Fruit fly (Drosophila melanogaster) whole organism, embryonic: ENCODE results near the gene AstCC.

ENCODE experiments used
- CG17186 ChIP-seq: fragments of 200-800 bp; sonication (Bioruptor generic); optimal IDR thresholded peaks from 3 replicates; lab custom pipeline; 2017; ENCODE audit warnings: missing biosample characterization, missing genetic modification reagents, missing genetic modification characterization
- CG34376 ChIP-seq: fragments of 200-800 bp; sonication (Bioruptor generic); optimal IDR thresholded peaks from 2 replicates; lab custom pipeline; 2018; ENCODE audit warnings: missing biosample characterization, mild to moderate bottlenecking, missing genetic modification characterization
- Hr51 ChIP-seq, 2 experiments: fragments of 200-800 bp; sonication (Bioruptor generic); optimal IDR thresholded peaks; 2 replicates in 1 of 2; 3 replicates in 1 of 2; lab custom pipeline; 2016 to 2018; ENCODE audit warnings: missing biosample characterization in 2 of 2, missing genetic modification characterization in 2 of 2, mild to moderate bottlenecking in 1 of 2, moderate library complexity in 1 of 2
- Meics ChIP-seq: fragments of 200-800 bp; sonication (Bioruptor generic); optimal IDR thresholded peaks from 2 replicates; lab custom pipeline; 2017; ENCODE audit warnings: missing biosample characterization, mild to moderate bottlenecking, missing genetic modification characterization
- jumu ChIP-seq: fragments of 200-800 bp; sonication (Bioruptor generic); optimal IDR thresholded peaks from 3 replicates; lab custom pipeline; 2016; ENCODE audit warnings: missing biosample characterization, missing genetic modification characterization
- lola ChIP-seq, 3 experiments: fragments of >200 bp in 2 of 3; fragments of 200-800 bp in 1 of 3; sonication (Bioruptor generic) in 1 of 3; optimal IDR thresholded peaks; 2 replicates each; lab custom pipeline; 2017 to 2019; ENCODE audit warnings: missing biosample characterization in 3 of 3, missing genetic modification characterization in 3 of 3, mild to moderate bottlenecking in 1 of 3, moderate library complexity in 1 of 3
- lov ChIP-seq, 2 experiments: fragments of 200-800 bp in 1 of 2; fragments of >200 bp in 1 of 2; sonication (Bioruptor generic) in 1 of 2; IDR thresholded peaks in 1 of 2; optimal IDR thresholded peaks in 1 of 2; 2 replicates in 1 of 2; 3 replicates in 1 of 2; pipeline versions ENCODE4 v1.3.6 to Lab custom; 2017 to 2022; ENCODE audit warnings: missing biosample characterization in 1 of 2, missing genetic modification characterization in 1 of 2
- p53 ChIP-seq: fragments of 200-800 bp; sonication (Bioruptor generic); optimal IDR thresholded peaks from 2 replicates; lab custom pipeline; 2016; ENCODE audit warnings: missing biosample characterization, missing genetic modification characterization
- psq ChIP-seq: fragments of 200-800 bp; sonication (Bioruptor generic); optimal IDR thresholded peaks from 2 replicates; lab custom pipeline; 2017; ENCODE audit warnings: missing biosample characterization, missing genetic modification characterization
- sob ChIP-seq: fragments of 200-800 bp; sonication (Bioruptor generic); IDR thresholded peaks from 2 replicates; pipeline ENCODE4 v1.3.6; 2022; ENCODE audit warnings: missing biosample characterization, missing genetic modification characterization

dm6 chr2L:11039548-11040144, 45.4 kb downstream of the AstCC start:
- TF ChIP-seq Hr51 (GFP tag; optimal IDR thresholded peaks at IDR 0.05; lab: Kevin White, UChicago) (no peak), jumu (GFP tag; lab: Kevin White, UChicago) (no peak), psq (no peak), CG17186 (no peak), Meics (no peak), CG34376 (GFP tag; lab: Kevin White, UChicago) (peak; percentile 55), lov (optimal IDR thresholded peaks at IDR 0.05; lab: Kevin White, UChicago) (no peak), lov (GFP tag; IDR thresholded peaks at IDR 0.05; lab: Robert Waterston, UW) (no peak), lola (GFP tag; optimal IDR thresholded peaks at IDR 0.05; lab: Kevin White, UChicago) (no peak), sob (GFP tag; lab: Robert Waterston, UW) (no peak; the same call in 1 of the 2 replicates), p53 (GFP tag; lab: Kevin White, UChicago) (no peak)
